Worm (Caenorhabditis elegans): ENCODE measurements around the gene csn-1.

Gene csn-1

ce11 chrV:17859519-17859918 lies 10.9 kb downstream of the csn-1 start:
- TF ChIP-seq ceh-2 (tag; optimal IDR thresholded peaks at IDR 0.05) (no peak), fax-1 (tag; optimal IDR thresholded peaks at IDR 0.05) (no peak), hlh-30 (tag; optimal IDR thresholded peaks at IDR 0.05; ENCODE audit: insufficient read depth) (no peak), unc-86 (tag; optimal IDR thresholded peaks at IDR 0.05) (no peak), K02D7.2 (tag; optimal IDR thresholded peaks at IDR 0.05) (no peak), hlh-6 (tag; optimal IDR thresholded peaks at IDR 0.05) (no peak), unc-3 (GFP tag; conservative IDR thresholded peaks at IDR 0.05) (no peak), unc-3 (tag; optimal IDR thresholded peaks at IDR 0.05) (no peak), sdc-2 (tag; optimal IDR thresholded peaks at IDR 0.05) (no peak), zip-5 (tag; optimal IDR thresholded peaks at IDR 0.05) (no peak), nhr-232 (tag; optimal IDR thresholded peaks at IDR 0.05) (no peak), ets-4 (tag; optimal IDR thresholded peaks at IDR 0.05) (no peak), elt-2 (tag; optimal IDR thresholded peaks at IDR 0.05) (no peak), gmeb-2 (tag; optimal IDR thresholded peaks at IDR 0.05) (no peak), ceh-31 (tag; optimal IDR thresholded peaks at IDR 0.05) (no peak)

DNA sequence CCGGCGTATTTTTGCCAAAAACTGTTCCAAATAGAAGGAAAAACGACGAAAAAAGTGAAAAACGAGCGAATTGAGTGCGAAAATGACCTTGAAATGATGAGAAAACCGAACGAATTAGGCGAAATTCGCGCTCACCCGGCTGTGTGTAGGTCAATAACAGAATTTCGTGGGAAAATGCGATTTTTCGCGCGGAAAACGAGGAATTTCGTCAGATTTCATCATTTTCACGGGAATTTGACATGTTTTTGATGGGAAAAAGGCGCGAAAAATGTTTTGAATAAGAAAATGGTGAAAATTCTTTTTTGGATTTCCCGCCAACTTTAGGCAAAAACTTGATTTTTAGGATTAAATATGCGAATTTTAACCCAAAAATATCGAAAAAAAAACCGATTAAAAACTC lies 11.4 kb downstream of the csn-1 start:
- no peak for TF ChIP-seq hlh-15 (tag; optimal IDR thresholded peaks at IDR 0.05)
- TF ChIP-seq ceh-6 (GFP tag; optimal IDR thresholded peaks at IDR 0.05) = no peak
- no peak for TF ChIP-seq T23F11.4 (GFP tag; optimal IDR thresholded peaks at IDR 0.05)
- no peak for TF ChIP-seq pax-1 (tag; optimal IDR thresholded peaks at IDR 0.05)
- TF ChIP-seq sox-2 (GFP tag; IDR thresholded peaks at IDR 0.05) = no peak
- no peak for TF ChIP-seq Y22D7AL.16 (tag; optimal IDR thresholded peaks at IDR 0.05)
- no peak for TF ChIP-seq ceh-24 (tag; optimal IDR thresholded peaks at IDR 0.05)
- no peak for TF ChIP-seq K09A11.1 (tag; optimal IDR thresholded peaks at IDR 0.05; ENCODE audit: insufficient read depth)
- TF ChIP-seq che-1 (tag; optimal IDR thresholded peaks at IDR 0.05) = no peak
- no peak for TF ChIP-seq pqm-1 (tag; optimal IDR thresholded peaks at IDR 0.05)

- peak; percentile 15 for TF ChIP-seq pros-1 (tag; optimal IDR thresholded peaks at IDR 0.05)
- TF ChIP-seq tbx-2 (tag; optimal IDR thresholded peaks at IDR 0.05) = peak; percentile 37
- no peak for TF ChIP-seq npax-4 (tag; optimal IDR thresholded peaks at IDR 0.05)
- TF ChIP-seq ets-4 (tag; optimal IDR thresholded peaks at IDR 0.05) = peak; percentile 46
- TF ChIP-seq ceh-18 (tag; optimal IDR thresholded peaks at IDR 0.05) = peak; percentile 86
- peak; percentile 55 for TF ChIP-seq hlh-30 (tag; optimal IDR thresholded peaks at IDR 0.05; ENCODE audit: insufficient read depth)
- peak; percentile 55 for TF ChIP-seq fkh-10 (GFP tag; optimal IDR thresholded peaks at IDR 0.05)
- no peak for TF ChIP-seq K02D7.2 (tag; optimal IDR thresholded peaks at IDR 0.05)
- peak; percentile 65 for TF ChIP-seq F13H6.1 (tag; optimal IDR thresholded peaks at IDR 0.05)
- peak; percentile 23 for TF ChIP-seq ceh-19 (GFP tag; optimal IDR thresholded peaks at IDR 0.05)
- TF ChIP-seq ceh-14 (tag; optimal IDR thresholded peaks at IDR 0.05) = peak; percentile 77
- TF ChIP-seq C08G9.2 (tag; optimal IDR thresholded peaks at IDR 0.05) = peak; percentile 34
- peak; percentile 34 for TF ChIP-seq syd-9 (tag; optimal IDR thresholded peaks at IDR 0.05)
- peak; percentile 97 for TF ChIP-seq unc-42 (tag; optimal IDR thresholded peaks at IDR 0.05)
- peak; percentile 16 for TF ChIP-seq unc-86 (tag; optimal IDR thresholded peaks at IDR 0.05)
- TF ChIP-seq odd-2 (tag; optimal IDR thresholded peaks at IDR 0.05) = no peak
- TF ChIP-seq ceh-31 (tag; optimal IDR thresholded peaks at IDR 0.05) = peak; percentile 83
- TF ChIP-seq ceh-34 (tag; optimal IDR thresholded peaks at IDR 0.05) = peak; percentile 58
- TF ChIP-seq unc-3 (GFP tag; conservative IDR thresholded peaks at IDR 0.05) = no peak
- TF ChIP-seq unc-3 (tag; optimal IDR thresholded peaks at IDR 0.05) = no peak
- peak; percentile 58 for TF ChIP-seq rnt-1 (tag; optimal IDR thresholded peaks at IDR 0.05)
- peak; percentile 74 for TF ChIP-seq unc-55 (GFP tag; optimal IDR thresholded peaks at IDR 0.05)
- peak; percentile 98 for TF ChIP-seq nfya-1 (tag; optimal IDR thresholded peaks at IDR 0.05)
- TF ChIP-seq hlh-6 (tag; optimal IDR thresholded peaks at IDR 0.05) = peak; percentile 47
- TF ChIP-seq sdc-2 (tag; optimal IDR thresholded peaks at IDR 0.05) = no peak
- peak; percentile 57 for TF ChIP-seq dve-1 (tag; optimal IDR thresholded peaks at IDR 0.05)
- no peak for TF ChIP-seq mec-3 (tag; optimal IDR thresholded peaks at IDR 0.05; ENCODE audit: borderline replicate concordance)
- peak; percentile 67 for TF ChIP-seq pag-3 (tag; optimal IDR thresholded peaks at IDR 0.05; ENCODE audit: borderline replicate concordance)
Measured at ce11 chrV:17857901-17858300, 12.6 kb downstream of the csn-1 start.
